Worm (Caenorhabditis elegans) whole organism, L1 larva: Measurements from ENCODE around the gene Y75B8A.18.
A peak's percentile ranks its signal among the peaks of the same experiment; 100 is the strongest.

Experiments used
- C04F5.9 ChIP-seq: sonication (generic microtip); optimal IDR thresholded peaks from 2 replicates; lab custom pipeline; 2016; ENCODE audit warnings: missing genetic modification characterization, missing compliant biosample characterization
- aha-1 ChIP-seq: fragments of 150-350 bp; optimal IDR thresholded peaks from 2 replicates; lab custom pipeline; 2014; ENCODE audit warnings: missing biosample characterization, missing genetic modification characterization
- alr-1 ChIP-seq: fragments of 200-800 bp; sonication (Bioruptor generic); optimal IDR thresholded peaks from 2 replicates; lab custom pipeline; 2018; ENCODE audit warnings: borderline replicate concordance, mild to moderate bottlenecking, missing genetic modification characterization, missing compliant biosample characterization
- blmp-1 ChIP-seq: fragments of 150-350 bp; optimal IDR thresholded peaks from 2 replicates; lab custom pipeline; 2014; ENCODE audit warnings: missing biosample characterization, missing genetic modification characterization
- ceh-82 ChIP-seq, 3 experiments: fragments of 150-350 bp in 1 of 3; sonication (generic microtip) in 2 of 3; optimal IDR thresholded peaks; 2 replicates each; lab custom pipeline; 2014 to 2017; ENCODE audit warnings: missing biosample characterization in 3 of 3, missing genetic modification characterization in 3 of 3
- ceh-88 ChIP-seq: fragments of 200-800 bp; sonication (Bioruptor generic); IDR thresholded peaks from 2 replicates; pipeline ENCODE4 v1.3.6; 2022; ENCODE audit warnings: missing genetic modification characterization, missing compliant biosample characterization
- ceh-90 ChIP-seq: sonication (generic microtip); optimal IDR thresholded peaks from 2 replicates; lab custom pipeline; 2016; ENCODE audit warnings: missing genetic modification characterization, missing compliant biosample characterization
- dpl-1 ChIP-seq, 3 experiments: fragments of 150-350 bp in 2 of 3; sonication (generic microtip) in 1 of 3; optimal IDR thresholded peaks; 2 replicates each; lab custom pipeline; 2014 to 2017; ENCODE audit warnings: missing biosample characterization in 3 of 3, missing genetic modification characterization in 3 of 3, missing genetic modification reagents in 3 of 3
- dsc-1 ChIP-seq: sonication (generic microtip); optimal IDR thresholded peaks from 2 replicates; lab custom pipeline; 2016; ENCODE audit warnings: mild to moderate bottlenecking, missing genetic modification characterization, missing compliant biosample characterization
- efl-3 ChIP-seq: fragments of 200-800 bp; sonication (Bioruptor generic); optimal IDR thresholded peaks from 2 replicates; lab custom pipeline; 2018; ENCODE audit warnings: mild to moderate bottlenecking, missing genetic modification characterization, missing compliant biosample characterization
- egl-13 ChIP-seq: sonication (generic microtip); optimal IDR thresholded peaks from 2 replicates; lab custom pipeline; 2016; ENCODE audit warnings: missing genotype, missing genetic modification reagents, missing genetic modification characterization, missing compliant biosample characterization
- elt-2 ChIP-seq: sonication (generic microtip); optimal IDR thresholded peaks from 2 replicates; lab custom pipeline; 2016; ENCODE audit warnings: missing genetic modification characterization, mild to moderate bottlenecking, inconsistent platforms, missing compliant biosample characterization, missing genetic modification reagents
- fkh-4 ChIP-seq: sonication (generic microtip); optimal IDR thresholded peaks from 2 replicates; lab custom pipeline; 2016; ENCODE audit warnings: missing compliant biosample characterization, missing genetic modification characterization, borderline replicate concordance
- fos-1 ChIP-seq: fragments of 150-350 bp; optimal IDR thresholded peaks from 2 replicates; lab custom pipeline; 2014; ENCODE audit warnings: missing biosample characterization, missing genetic modification characterization
- hlh-17 ChIP-seq: fragments of 200-800 bp; sonication (Bioruptor generic); optimal IDR thresholded peaks from 2 replicates; lab custom pipeline; 2018; ENCODE audit warnings: missing genetic modification characterization, mild to moderate bottlenecking, missing compliant biosample characterization, moderate library complexity, borderline replicate concordance
- hlh-4 ChIP-seq: sonication (generic microtip); optimal IDR thresholded peaks from 2 replicates; lab custom pipeline; 2016; ENCODE audit warnings: mild to moderate bottlenecking, missing genetic modification characterization, missing compliant biosample characterization
- irx-1 ChIP-seq: sonication (generic microtip); optimal IDR thresholded peaks from 2 replicates; lab custom pipeline; 2016; ENCODE audit warnings: missing genetic modification characterization, missing compliant biosample characterization
- jun-1 ChIP-seq: fragments of 150-350 bp; optimal IDR thresholded peaks from 2 replicates; lab custom pipeline; 2014; ENCODE audit warnings: missing biosample characterization, missing genetic modification reagents, missing genetic modification characterization
- lin-14 ChIP-seq: fragments of 200-800 bp; sonication (Bioruptor generic); optimal IDR thresholded peaks from 2 replicates; lab custom pipeline; 2018; ENCODE audit warnings: mild to moderate bottlenecking, missing genetic modification characterization, moderate library complexity, missing compliant biosample characterization
- lin-15B ChIP-seq: fragments of 150-350 bp; sonication (generic microtip); optimal IDR thresholded peaks from 3 replicates; lab custom pipeline; 2014; ENCODE audit warnings: missing biosample characterization, missing genetic modification characterization
- lin-35 ChIP-seq, 2 experiments: fragments of 150-350 bp; optimal IDR thresholded peaks; 2 replicates each; lab custom pipeline; 2014; ENCODE audit warnings: missing biosample characterization in 2 of 2, missing genetic modification characterization in 2 of 2, missing genetic modification reagents in 2 of 2
- lir-3 ChIP-seq: sonication (generic microtip); optimal IDR thresholded peaks from 2 replicates; lab custom pipeline; 2016; ENCODE audit warnings: mild to moderate bottlenecking, missing genetic modification characterization, moderate library complexity, missing compliant biosample characterization; ENCODE audit not compliant: poor library complexity
- lsy-2 ChIP-seq, 2 experiments: fragments of 150-350 bp; optimal IDR thresholded peaks; 2 replicates each; lab custom pipeline; 2014; ENCODE audit warnings: missing biosample characterization in 2 of 2, missing genetic modification characterization in 2 of 2
- mdl-1 ChIP-seq, 2 experiments: fragments of 150-350 bp; optimal IDR thresholded peaks; 2 replicates each; lab custom pipeline; 2014 to 2017; ENCODE audit warnings: missing biosample characterization in 2 of 2, missing genetic modification characterization in 2 of 2, inconsistent platforms in 1 of 2
- mef-2 ChIP-seq: fragments of 150-350 bp; optimal IDR thresholded peaks from 2 replicates; lab custom pipeline; 2014; ENCODE audit warnings: missing biosample characterization, missing genetic modification characterization
- mep-1 ChIP-seq: fragments of 150-350 bp; optimal IDR thresholded peaks from 2 replicates; lab custom pipeline; 2014; ENCODE audit warnings: missing biosample characterization, missing genetic modification characterization
- nhr-11 ChIP-seq: fragments of 150-350 bp; optimal IDR thresholded peaks from 2 replicates; lab custom pipeline; 2014; ENCODE audit warnings: missing biosample characterization, missing genetic modification characterization
- nhr-12 ChIP-seq: sonication (generic microtip); optimal IDR thresholded peaks from 2 replicates; lab custom pipeline; 2017; ENCODE audit warnings: missing biosample characterization, missing genetic modification characterization
- nhr-20 ChIP-seq: sonication (generic microtip); optimal IDR thresholded peaks from 2 replicates; lab custom pipeline; 2016; ENCODE audit warnings: mild to moderate bottlenecking, missing genetic modification characterization, missing compliant biosample characterization
- nhr-237 ChIP-seq: fragments of 150-350 bp; optimal IDR thresholded peaks from 2 replicates; lab custom pipeline; 2014; ENCODE audit warnings: missing biosample characterization, missing genetic modification characterization
- nhr-47 ChIP-seq: sonication (generic microtip); optimal IDR thresholded peaks from 2 replicates; lab custom pipeline; 2016; ENCODE audit warnings: mild to moderate bottlenecking, missing genetic modification characterization, moderate library complexity, missing compliant biosample characterization
- nhr-77 ChIP-seq: fragments of 150-350 bp; optimal IDR thresholded peaks from 2 replicates; lab custom pipeline; 2014; ENCODE audit warnings: missing biosample characterization, missing genetic modification characterization
- nhr-84 ChIP-seq: sonication (generic microtip); optimal IDR thresholded peaks from 2 replicates; lab custom pipeline; 2017; ENCODE audit warnings: missing biosample characterization, missing genetic modification characterization
- nhr-85 ChIP-seq: sonication (generic microtip); peaks from one replicate; lab custom pipeline; 2016; ENCODE audit warnings: missing genetic modification characterization, inconsistent platforms, missing compliant biosample characterization
- nhr-90 ChIP-seq: sonication (generic microtip); optimal IDR thresholded peaks from 2 replicates; lab custom pipeline; 2016; ENCODE audit warnings: mild to moderate bottlenecking, missing genetic modification characterization, missing compliant biosample characterization; ENCODE audit not compliant: poor library complexity
- pax-3 ChIP-seq: fragments of 200-800 bp; sonication (Bioruptor generic); optimal IDR thresholded peaks from 2 replicates; lab custom pipeline; 2018; ENCODE audit warnings: mild to moderate bottlenecking, missing genetic modification characterization, moderate library complexity, missing compliant biosample characterization
- pqm-1 ChIP-seq: sonication (generic microtip); optimal IDR thresholded peaks from 3 replicates; lab custom pipeline; 2017; ENCODE audit warnings: missing biosample characterization, missing genetic modification characterization
- sox-4 ChIP-seq: sonication (generic microtip); optimal IDR thresholded peaks from 2 replicates; lab custom pipeline; 2016; ENCODE audit warnings: missing genetic modification characterization, missing compliant biosample characterization
- sup-37 ChIP-seq: fragments of 200-800 bp; sonication (Bioruptor generic); optimal IDR thresholded peaks from 2 replicates; lab custom pipeline; 2018; ENCODE audit warnings: mild to moderate bottlenecking, missing genetic modification characterization, missing compliant biosample characterization
- swsn-7 ChIP-seq: sonication (generic microtip); optimal IDR thresholded peaks from 2 replicates; lab custom pipeline; 2016; ENCODE audit warnings: missing genetic modification characterization, missing compliant biosample characterization
- tlp-1 ChIP-seq: fragments of 150-350 bp; optimal IDR thresholded peaks from 2 replicates; lab custom pipeline; 2014; ENCODE audit warnings: missing biosample characterization, missing genetic modification characterization
- unc-130 ChIP-seq: fragments of 150-350 bp; optimal IDR thresholded peaks from 2 replicates; lab custom pipeline; 2017; ENCODE audit warnings: missing biosample characterization, missing genetic modification characterization, inconsistent platforms
- unc-30 ChIP-seq: sonication (generic microtip); optimal IDR thresholded peaks from 2 replicates; lab custom pipeline; 2017; ENCODE audit warnings: missing biosample characterization, missing genetic modification characterization
- unc-62 ChIP-seq: fragments of 150-350 bp; optimal IDR thresholded peaks from 2 replicates; lab custom pipeline; 2014; ENCODE audit warnings: missing biosample characterization, missing genetic modification reagents, missing genetic modification characterization
- unc-86 ChIP-seq: sonication (generic microtip); optimal IDR thresholded peaks from 2 replicates; lab custom pipeline; 2016; ENCODE audit warnings: missing genetic modification characterization, missing compliant biosample characterization
- vab-15 ChIP-seq: sonication (generic microtip); optimal IDR thresholded peaks from 2 replicates; lab custom pipeline; 2017; ENCODE audit warnings: missing genotype, mild to moderate bottlenecking, missing genetic modification characterization, missing compliant biosample characterization
- xbp-1 ChIP-seq: sonication (generic microtip); optimal IDR thresholded peaks from 2 replicates; lab custom pipeline; 2016; ENCODE audit warnings: missing genetic modification characterization, missing compliant biosample characterization
- ztf-11 ChIP-seq, 2 experiments: sonication (generic microtip); optimal IDR thresholded peaks; 2 replicates each; lab custom pipeline; 2016 to 2017; ENCODE audit warnings: missing genetic modification characterization in 2 of 2, missing biosample characterization in 1 of 2, missing compliant biosample characterization in 1 of 2
- ztf-4 ChIP-seq: fragments of 150-350 bp; optimal IDR thresholded peaks from 2 replicates; lab custom pipeline; 2014; ENCODE audit warnings: missing biosample characterization, missing genetic modification characterization

Y75B8A.18 gene

DNA sequence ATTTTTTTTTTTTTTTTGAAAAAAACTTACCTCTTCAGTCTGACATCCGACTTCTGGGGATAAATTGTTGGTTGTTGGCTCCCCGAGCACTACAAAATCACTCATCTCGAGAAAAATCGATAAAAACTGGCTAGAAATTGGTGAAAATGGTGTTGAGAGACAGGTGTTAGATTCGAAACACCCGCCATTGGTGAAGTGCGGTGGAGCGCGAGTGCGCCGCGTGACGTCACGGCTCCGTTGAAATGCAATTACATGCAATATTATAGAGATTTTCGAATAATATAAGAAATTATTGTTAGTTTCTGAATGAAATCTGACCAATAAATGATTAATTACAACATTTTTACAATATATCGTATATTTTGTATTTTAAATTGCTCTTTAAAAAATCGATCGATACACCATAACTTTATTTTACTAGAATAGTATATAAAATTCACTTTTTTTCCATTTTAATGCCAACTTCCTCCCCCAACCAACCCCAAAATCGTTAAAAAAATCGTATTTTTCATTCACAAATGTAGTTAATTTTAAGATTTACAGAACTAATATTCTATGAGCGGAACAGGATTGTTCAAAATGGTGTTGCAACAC lies at the start of gene Y75B8A.18, which contains the start of gene Y75B8A.19 (continued):
- TF ChIP-seq unc-130 (tag; lab: Kevin White, UChicago) (peak; percentile 48), nhr-237 (tag; lab: Kevin White, UChicago) (no peak), alr-1 (no peak), fkh-4 (no peak), dsc-1 (peak; percentile 53), lir-3 (tag; lab: Kevin White, UChicago) (no peak), C04F5.9 (tag; lab: Kevin White, UChicago) (no peak), mdl-1 (tag; optimal IDR thresholded peaks at IDR 0.05; lab: Kevin White, UChicago) (peak in 1 of 2 experiments; percentile 43), efl-3 (GFP tag; lab: Kevin White, UChicago) (no peak), ceh-88 (GFP tag; lab: Robert Waterston, UW) (no peak), lin-35 (GFP tag; optimal IDR thresholded peaks at IDR 0.05; lab: Kevin White, UChicago) (peak; percentile 94 to 97), elt-2 (no peak), sup-37 (no peak), egl-13 (tag; lab: Kevin White, UChicago) (peak; percentile 38), ztf-11 (tag; optimal IDR thresholded peaks at IDR 0.05; lab: Kevin White, UChicago) (peak in 1 of 2 experiments; percentile 14), vab-15 (peak; percentile 18), nhr-77 (tag; lab: Kevin White, UChicago) (no peak), blmp-1 (tag; lab: Kevin White, UChicago) (no peak), pax-3 (peak; percentile 45), nhr-90 (tag; lab: Kevin White, UChicago) (peak; percentile 54), lin-15B (tag; lab: Kevin White, UChicago) (peak; percentile 59), unc-30 (tag; lab: Kevin White, UChicago) (no peak), hlh-4 (tag; lab: Kevin White, UChicago) (no peak), nhr-20 (peak; percentile 47), fos-1 (peak; percentile 2), mef-2 (tag; lab: Kevin White, UChicago) (no peak), lin-14 (GFP tag; lab: Kevin White, UChicago) (no peak), nhr-12 (tag; lab: Kevin White, UChicago) (no peak), unc-62 (no peak), mep-1 (peak; percentile 60), jun-1 (no peak)

DNA sequence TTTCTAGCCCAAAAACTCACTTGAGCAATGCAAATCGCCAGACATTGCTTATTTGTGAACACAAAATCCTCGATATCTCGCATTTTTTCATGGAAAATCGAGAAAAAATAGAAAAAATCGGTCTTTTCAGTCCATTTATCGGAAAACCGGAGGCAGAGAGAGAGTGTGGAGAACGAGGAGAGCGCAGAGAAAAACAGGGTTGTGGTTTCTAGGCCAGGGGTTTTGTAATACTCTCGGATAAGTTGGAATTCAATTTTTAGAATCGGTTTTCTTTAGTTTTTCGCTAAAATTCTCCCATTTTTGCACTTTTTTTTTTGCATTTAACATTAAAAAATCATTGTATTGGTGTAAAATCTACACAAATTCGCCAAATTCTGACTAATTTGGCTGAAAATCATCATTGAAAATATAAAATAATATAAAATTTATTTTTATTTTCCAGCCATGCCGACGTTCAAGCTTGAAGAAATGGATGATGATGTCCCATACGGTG lies 47.6 kb upstream of the Y75B8A.18 start, which contains the start of the genes Y75B8A.24 and Y75B8A.25:
Y75B8A.24 (minus strand) TSS at position 155 of the 493 bp plus-strand sequence.
Y75B8A.25 (plus strand) TSS at position 443 of the 493 bp plus-strand sequence.
- TF ChIP-seq dpl-1 (GFP tag; optimal IDR thresholded peaks at IDR 0.05; lab: Kevin White, UChicago) (peak; percentile 76 to 84 (median 83)), aha-1 (tag; lab: Kevin White, UChicago) (peak; percentile 1), hlh-17 (no peak), unc-62 (peak; percentile 14), fos-1 (peak; percentile 26), nhr-47 (tag; lab: Kevin White, UChicago) (peak; percentile 95), nhr-11 (tag; lab: Kevin White, UChicago) (peak; percentile 48), ztf-11 (tag; optimal IDR thresholded peaks at IDR 0.05; lab: Kevin White, UChicago) (peak in 1 of 2 experiments; percentile 95), nhr-237 (tag; lab: Kevin White, UChicago) (no peak), sox-4 (tag; lab: Kevin White, UChicago) (peak; percentile 92), ceh-88 (GFP tag; lab: Robert Waterston, UW) (peak; percentile 38; the same call in 1 of the 2 replicates), blmp-1 (tag; lab: Kevin White, UChicago) (peak; percentile 26), lsy-2 (tag; optimal IDR thresholded peaks at IDR 0.05; lab: Kevin White, UChicago) (peak; percentile 79 to 88), jun-1 (peak; percentile 66), C04F5.9 (tag; lab: Kevin White, UChicago) (peak; percentile 89), tlp-1 (tag; lab: Kevin White, UChicago) (no peak), ceh-90 (tag; lab: Kevin White, UChicago) (peak; percentile 95), mep-1 (peak; percentile 87), xbp-1 (tag; lab: Kevin White, UChicago) (peak; percentile 88), lin-35 (GFP tag; optimal IDR thresholded peaks at IDR 0.05; lab: Kevin White, UChicago) (peak; percentile 83 to 84), nhr-12 (tag; lab: Kevin White, UChicago) (no peak), ztf-4 (tag; lab: Kevin White, UChicago) (no peak), lin-15B (tag; lab: Kevin White, UChicago) (peak; percentile 75), nhr-85 (peak; percentile 95), pqm-1 (tag; lab: Kevin White, UChicago) (no peak), hlh-4 (tag; lab: Kevin White, UChicago) (peak; percentile 36), irx-1 (tag; lab: Kevin White, UChicago) (peak; percentile 96), ceh-82 (tag; optimal IDR thresholded peaks at IDR 0.05; lab: Kevin White, UChicago) (peak; percentile 54 to 73 (median 72)), swsn-7 (tag; lab: Kevin White, UChicago) (peak; percentile 89), unc-86 (tag; lab: Kevin White, UChicago) (peak; percentile 76), nhr-84 (tag; lab: Kevin White, UChicago) (no peak)
